Worm (Caenorhabditis elegans): ENCODE data around the gene cgt-3.

cgt-3 gene

ce11 chrII:5957803-5958367 lies 46.8 kb downstream of the cgt-3 start:
- TF ChIP-seq ztf-6 (GFP tag; IDR thresholded peaks at IDR 0.05) = no peak
- no peak for TF ChIP-seq fkh-3 (tag; optimal IDR thresholded peaks at IDR 0.05)
- no peak for TF ChIP-seq ccch-3 (GFP tag; optimal IDR thresholded peaks at IDR 0.05)

ce11 chrII:5959575-5960119 lies 48.5 kb downstream of the cgt-3 start:
- TF ChIP-seq D2030.7 (GFP tag; IDR thresholded peaks at IDR 0.05) (no peak), let-607 (tag; optimal IDR thresholded peaks at IDR 0.05) (no peak), ceh-58 (GFP tag; IDR thresholded peaks at IDR 0.05) (no peak), rpc-1 (optimal IDR thresholded peaks at IDR 0.05) (no peak), rpc-1 (tag; optimal IDR thresholded peaks at IDR 0.05) (no peak), egl-18 (GFP tag; IDR thresholded peaks at IDR 0.05) (no peak), zfh-2 (GFP tag; conservative IDR thresholded peaks at IDR 0.05) (no peak), hmg-1.2 (GFP tag; IDR thresholded peaks at IDR 0.05) (no peak), lin-54 (GFP tag; optimal IDR thresholded peaks at IDR 0.05) (no peak), ceh-79 (tag; optimal IDR thresholded peaks at IDR 0.05) (no peak)

- TF ChIP-seq F52B5.7 (tag; optimal IDR thresholded peaks at IDR 0.05) (no peak), ceh-100 (GFP tag; IDR thresholded peaks at IDR 0.05) (no peak), hsf-1 (GFP tag; IDR thresholded peaks at IDR 0.05) (no peak), F49E8.2 (tag; optimal IDR thresholded peaks at IDR 0.05; ENCODE audit: insufficient read depth) (no peak)
Observed at ce11 chrII:5961317-5961716, 50.2 kb downstream of the cgt-3 start, which contains the start of gene B0034.7. TSS of gene B0034.7 (plus strand) at chrII:5961617.

- no peak for TF ChIP-seq cebp-2 (GFP tag; IDR thresholded peaks at IDR 0.05)
- peak; percentile 2 for TF ChIP-seq chd-7 (tag; optimal IDR thresholded peaks at IDR 0.05)
- no peak for TF ChIP-seq pbrm-1 (GFP tag; IDR thresholded peaks at IDR 0.05)
- no peak for TF ChIP-seq lag-1 (GFP tag; IDR thresholded peaks at IDR 0.05)
- no peak for TF ChIP-seq snpc-4 (GFP tag; optimal IDR thresholded peaks at IDR 0.05)
- TF ChIP-seq snpc-4 (tag; optimal IDR thresholded peaks at IDR 0.05) = no peak
- TF ChIP-seq attf-5 (GFP tag; optimal IDR thresholded peaks at IDR 0.05) = no peak
- TF ChIP-seq zfh-2 (GFP tag; conservative IDR thresholded peaks at IDR 0.05) = peak; percentile 53; the same call in 1 of the 2 replicates
- no peak for TF ChIP-seq unc-130 (GFP tag; optimal IDR thresholded peaks at IDR 0.05)
- no peak for TF ChIP-seq attf-3 (GFP tag; conservative IDR thresholded peaks at IDR 0.05)
- TF ChIP-seq ceh-100 (GFP tag; IDR thresholded peaks at IDR 0.05) = no peak
- TF ChIP-seq hsf-1 (GFP tag; IDR thresholded peaks at IDR 0.05) = no peak
- TF ChIP-seq tlf-1 (GFP tag; optimal IDR thresholded peaks at IDR 0.05) = no peak
- TF ChIP-seq efl-1 (GFP tag; optimal IDR thresholded peaks at IDR 0.05) = no peak
- no peak for TF ChIP-seq F57A8.1 (GFP tag; optimal IDR thresholded peaks at IDR 0.05)
- TF ChIP-seq hlh-26 (GFP tag; conservative IDR thresholded peaks at IDR 0.05) = no peak
- TF ChIP-seq F39B2.1 (GFP tag; IDR thresholded peaks at IDR 0.05) = no peak
- TF ChIP-seq egrh-3 (GFP tag; IDR thresholded peaks at IDR 0.05) = no peak
Observed at ce11 chrII:5962343-5962742, 51.2 kb downstream of the cgt-3 start.

ce11 chrII:5964962-5965361 lies 53.8 kb downstream of the cgt-3 start:
- TF ChIP-seq lsl-1 (GFP tag; optimal IDR thresholded peaks at IDR 0.05) (no peak), efl-1 (GFP tag; optimal IDR thresholded peaks at IDR 0.05) (no peak), egrh-3 (GFP tag; IDR thresholded peaks at IDR 0.05) (no peak), F57A8.1 (GFP tag; optimal IDR thresholded peaks at IDR 0.05) (no peak), pbrm-1 (GFP tag; IDR thresholded peaks at IDR 0.05) (no peak), rpc-1 (optimal IDR thresholded peaks at IDR 0.05) (no peak), rpc-1 (tag; optimal IDR thresholded peaks at IDR 0.05) (no peak), lir-1 (GFP tag; conservative IDR thresholded peaks at IDR 0.05) (no peak), ets-4 (GFP tag; optimal IDR thresholded peaks at IDR 0.05) (no peak), lag-1 (GFP tag; IDR thresholded peaks at IDR 0.05) (no peak), madf-8 (GFP tag; conservative IDR thresholded peaks at IDR 0.05) (no peak), ceh-27 (GFP tag; optimal IDR thresholded peaks at IDR 0.05) (no peak), pha-4 (tag; optimal IDR thresholded peaks at IDR 0.05) (no peak), somi-1 (GFP tag; optimal IDR thresholded peaks at IDR 0.05) (no peak), lin-40 (tag; optimal IDR thresholded peaks at IDR 0.05) (no peak), F49E8.2 (tag; optimal IDR thresholded peaks at IDR 0.05; ENCODE audit: insufficient read depth) (no peak), sptf-2 (GFP tag; optimal IDR thresholded peaks at IDR 0.05) (no peak)
